Worm (Caenorhabditis elegans): Measurements from ENCODE around the gene toe-2.

- no peak for TF ChIP-seq ceh-82 (tag; optimal IDR thresholded peaks at IDR 0.05)
- no peak for TF ChIP-seq ama-1 (optimal IDR thresholded peaks at IDR 0.05)
- no peak for TF ChIP-seq skn-1 (tag; optimal IDR thresholded peaks at IDR 0.05)
- no peak for TF ChIP-seq ztf-4 (tag; optimal IDR thresholded peaks at IDR 0.05)
- TF ChIP-seq unc-86 (tag; optimal IDR thresholded peaks at IDR 0.05): no peak
- no peak for TF ChIP-seq nhr-85 (tag)
- no peak for TF ChIP-seq tlp-1 (tag; optimal IDR thresholded peaks at IDR 0.05)
- no peak for TF ChIP-seq nhr-11 (tag; optimal IDR thresholded peaks at IDR 0.05)
- no peak for TF ChIP-seq unc-130 (tag; optimal IDR thresholded peaks at IDR 0.05)
- no peak for TF ChIP-seq xbp-1 (tag; optimal IDR thresholded peaks at IDR 0.05)
- TF ChIP-seq elt-3 (tag; optimal IDR thresholded peaks at IDR 0.05): no peak
- no peak for TF ChIP-seq pag-3 (tag; optimal IDR thresholded peaks at IDR 0.05; ENCODE audit: borderline replicate concordance, insufficient read depth)
These were observed 7.3 kb downstream of the toe-2 start, which contains the start of gene R05G9R.1 for ce11 chrII:6513911-6514310.
